Fruit fly (Drosophila melanogaster) whole organism, embryonic: ENCODE data around the gene amn.
A peak's percentile ranks its signal among the peaks of the same experiment; 100 is the strongest.

ENCODE experiments used
- Antp ChIP-seq: fragments of 200-800 bp; sonication (Bioruptor generic); optimal IDR thresholded peaks from 3 replicates; lab custom pipeline; 2016; ENCODE audit warnings: missing biosample characterization, missing genetic modification characterization
- Awh ChIP-seq: fragments of 200-800 bp; sonication (Bioruptor generic); IDR thresholded peaks from 2 replicates; pipeline ENCODE4, ENCODE4 v1.3.6; 2022; ENCODE audit warnings: missing biosample characterization, missing genetic modification characterization
- Bgb ChIP-seq: fragments of 200-800 bp; sonication (Bioruptor generic); IDR thresholded peaks from 2 replicates; pipeline ENCODE4 v1.3.6; 2022; ENCODE audit warnings: missing biosample characterization, missing genetic modification characterization; ENCODE audit not compliant: partially characterized antibody
- BtbVII ChIP-seq: fragments of 200-800 bp; sonication (Bioruptor generic); optimal IDR thresholded peaks from 3 replicates; lab custom pipeline; 2017; ENCODE audit warnings: missing biosample characterization, mild to moderate bottlenecking, missing genetic modification characterization
- CG11398 ChIP-seq: fragments of 200-800 bp; sonication (Bioruptor generic); optimal IDR thresholded peaks from 2 replicates; lab custom pipeline; 2016; ENCODE audit warnings: missing biosample characterization, missing genetic modification characterization
- CG12104 ChIP-seq: fragments of 200-800 bp; sonication (Bioruptor generic); optimal IDR thresholded peaks from 3 replicates; lab custom pipeline; 2016; ENCODE audit warnings: missing biosample characterization, missing genetic modification characterization
- CG13424 ChIP-seq: fragments of 200-800 bp; sonication (Bioruptor generic); optimal IDR thresholded peaks from 2 replicates; lab custom pipeline; 2019; ENCODE audit warnings: missing biosample characterization, mild to moderate bottlenecking, missing genetic modification characterization, moderate library complexity
- CG15514 ChIP-seq: fragments of 200-800 bp; sonication (Bioruptor generic); optimal IDR thresholded peaks from 3 replicates; lab custom pipeline; 2017; ENCODE audit warnings: missing biosample characterization, missing genetic modification characterization, mild to moderate bottlenecking, moderate library complexity, missing genetic modification reagents
- CG16815 ChIP-seq: fragments of 200-800 bp; sonication (Bioruptor generic); optimal IDR thresholded peaks from 3 replicates; lab custom pipeline; 2017; ENCODE audit warnings: missing biosample characterization, mild to moderate bottlenecking, missing genetic modification characterization
- CG1832 ChIP-seq: fragments of 200-800 bp; sonication (Bioruptor generic); optimal IDR thresholded peaks from 2 replicates; lab custom pipeline; 2017; ENCODE audit warnings: missing biosample characterization, mild to moderate bottlenecking, missing genetic modification characterization, inconsistent platforms
- CG2116 ChIP-seq: fragments of 200-800 bp; sonication (Bioruptor generic); optimal IDR thresholded peaks from 3 replicates; lab custom pipeline; 2018; ENCODE audit warnings: missing biosample characterization, mild to moderate bottlenecking, missing genetic modification characterization
- CG2199 ChIP-seq: fragments of 200-800 bp; sonication (Bioruptor generic); IDR thresholded peaks from 3 replicates; pipeline ENCODE4 v1.3.6; 2022; ENCODE audit warnings: missing biosample characterization, missing genetic modification characterization
- CG3726 ChIP-seq: fragments of 200-800 bp; sonication (Bioruptor generic); IDR thresholded peaks from 3 replicates; pipeline ENCODE4, ENCODE4 v1.3.6; 2022; ENCODE audit warnings: missing biosample characterization, missing genetic modification characterization
- CG4282 ChIP-seq: fragments of 200-800 bp; sonication (Bioruptor generic); optimal IDR thresholded peaks from 2 replicates; lab custom pipeline; 2016; ENCODE audit warnings: missing biosample characterization, missing genetic modification characterization
- CG7357 ChIP-seq: fragments of 200-800 bp; sonication (Bioruptor generic); IDR thresholded peaks from 3 replicates; pipeline ENCODE4 v1.3.6; 2022; ENCODE audit warnings: missing biosample characterization, missing genetic modification characterization
- CG8944 ChIP-seq: fragments of 200-800 bp; sonication (Bioruptor generic); optimal IDR thresholded peaks from 3 replicates; lab custom pipeline; 2016; ENCODE audit warnings: missing biosample characterization, missing genetic modification characterization
- CTCF ChIP-seq: fragments of 200-800 bp; sonication (Bioruptor generic); optimal IDR thresholded peaks from 2 replicates; lab custom pipeline; 2017; ENCODE audit warnings: missing biosample characterization, mild to moderate bottlenecking, missing genetic modification characterization, moderate library complexity
- CoRest ChIP-seq: fragments of 200-800 bp; sonication (Bioruptor generic); optimal IDR thresholded peaks from 3 replicates; lab custom pipeline; 2018; ENCODE audit warnings: missing biosample characterization, mild to moderate bottlenecking, missing genetic modification characterization, moderate library complexity
- D ChIP-seq, 2 experiments: fragments of 200-800 bp in 1 of 2; fragments of >200 bp in 1 of 2; sonication (Bioruptor generic) in 1 of 2; optimal IDR thresholded peaks; 2 replicates in 1 of 2; 3 replicates in 1 of 2; lab custom pipeline; 2017; ENCODE audit warnings: mild to moderate bottlenecking in 1 of 2, missing biosample characterization in 1 of 2, missing genetic modification characterization in 1 of 2, missing genetic modification reagents in 1 of 2
- D19B ChIP-seq: fragments of 200-800 bp; sonication (Bioruptor generic); optimal IDR thresholded peaks from 2 replicates; lab custom pipeline; 2017; ENCODE audit warnings: missing biosample characterization, mild to moderate bottlenecking, missing genetic modification characterization
- Deaf1 ChIP-seq: fragments of 200-800 bp; optimal IDR thresholded peaks from 3 replicates; lab custom pipeline; 2019; ENCODE audit warnings: missing biosample characterization, mild to moderate bottlenecking, missing genetic modification characterization, moderate library complexity
- Dek ChIP-seq: fragments of 200-800 bp; sonication (Bioruptor generic); optimal IDR thresholded peaks from 3 replicates; lab custom pipeline; 2019; ENCODE audit warnings: missing biosample characterization, mild to moderate bottlenecking, missing genetic modification characterization, moderate library complexity
- Dp ChIP-seq: fragments of 200-800 bp; sonication (Bioruptor generic); optimal IDR thresholded peaks from 2 replicates; lab custom pipeline; 2018; ENCODE audit warnings: missing biosample characterization, mild to moderate bottlenecking, missing genetic modification characterization, moderate library complexity
- Dref ChIP-seq: fragments of 200-800 bp; sonication (Bioruptor generic); IDR thresholded peaks from 2 replicates; pipeline ENCODE4 v1.3.6; 2022; ENCODE audit warnings: missing biosample characterization, missing genetic modification characterization
- Hmx ChIP-seq: fragments of 200-800 bp; sonication (Bioruptor generic); optimal IDR thresholded peaks from 2 replicates; lab custom pipeline; 2016; ENCODE audit warnings: missing biosample characterization, missing genetic modification characterization
- Lim3 ChIP-seq: fragments of 200-800 bp; sonication (Bioruptor generic); IDR thresholded peaks from 2 replicates; pipeline ENCODE4 v1.3.6; 2022; ENCODE audit warnings: missing biosample characterization, missing genetic modification characterization
- Lpt ChIP-seq: fragments of >200 bp; optimal IDR thresholded peaks from 2 replicates; lab custom pipeline; 2018; ENCODE audit warnings: missing biosample characterization, missing genetic modification characterization
- MTF-1 ChIP-seq: fragments of 200-800 bp; sonication (Bioruptor generic); optimal IDR thresholded peaks from 2 replicates; lab custom pipeline; 2018; ENCODE audit warnings: missing biosample characterization, mild to moderate bottlenecking, missing genetic modification characterization, borderline replicate concordance
- Six4 ChIP-seq: fragments of 200-800 bp; sonication (Bioruptor generic); optimal IDR thresholded peaks from 2 replicates; lab custom pipeline; 2016; ENCODE audit warnings: missing biosample characterization, missing genetic modification characterization
- Tbp ChIP-seq: fragments of >200 bp; optimal IDR thresholded peaks from 2 replicates; lab custom pipeline; 2018; ENCODE audit warnings: missing biosample characterization, missing genetic modification characterization
- Usf ChIP-seq: fragments of 200-800 bp; sonication (Bioruptor generic); optimal IDR thresholded peaks from 2 replicates; lab custom pipeline; 2017; ENCODE audit warnings: missing genotype, missing biosample characterization, missing genetic modification characterization
- cg ChIP-seq: fragments of 200-800 bp; sonication (Bioruptor generic); optimal IDR thresholded peaks from 3 replicates; lab custom pipeline; 2019; ENCODE audit warnings: missing biosample characterization, mild to moderate bottlenecking, missing genetic modification characterization, moderate library complexity
- chm ChIP-seq: fragments of 200-800 bp; sonication (Bioruptor generic); IDR thresholded peaks from 2 replicates; pipeline ENCODE4 v1.3.6; 2022; ENCODE audit warnings: missing biosample characterization, missing genetic modification characterization
- da ChIP-seq: fragments of 200-800 bp; sonication (Bioruptor generic); optimal IDR thresholded peaks from 2 replicates; lab custom pipeline; 2016; ENCODE audit warnings: missing biosample characterization, missing genetic modification characterization
- dm ChIP-seq: fragments of 200-800 bp; sonication (Bioruptor generic); optimal IDR thresholded peaks from 3 replicates; lab custom pipeline; 2016; ENCODE audit warnings: missing biosample characterization, missing genetic modification characterization
- ems ChIP-seq: fragments of 200-800 bp; sonication (Bioruptor generic); optimal IDR thresholded peaks from 3 replicates; lab custom pipeline; 2016; ENCODE audit warnings: missing biosample characterization, missing genetic modification characterization
- esg ChIP-seq: fragments of 200-800 bp; sonication (Bioruptor generic); conservative IDR thresholded peaks from 2 replicates; pipeline ENCODE4 v1.3.6; 2022; ENCODE audit warnings: missing biosample characterization, missing genetic modification characterization
- fu2 ChIP-seq: fragments of 200-800 bp; sonication (Bioruptor generic); optimal IDR thresholded peaks from 2 replicates; lab custom pipeline; 2016; ENCODE audit warnings: missing biosample characterization, missing genetic modification characterization
- insv ChIP-seq, 2 experiments: fragments of 200-800 bp; sonication (Bioruptor generic); optimal IDR thresholded peaks; 3 replicates each; lab custom pipeline; 2016 to 2018; ENCODE audit warnings: missing biosample characterization in 2 of 2, missing genetic modification characterization in 2 of 2
- ken ChIP-seq: fragments of 200-800 bp; sonication (Bioruptor generic); IDR thresholded peaks from 3 replicates; pipeline ENCODE4 v1.3.6; 2022; ENCODE audit warnings: missing biosample characterization, missing genetic modification characterization
- maf-S ChIP-seq: fragments of 200-800 bp; sonication (Bioruptor generic); optimal IDR thresholded peaks from 2 replicates; lab custom pipeline; 2016; ENCODE audit warnings: missing biosample characterization, missing genetic modification characterization
- pho ChIP-seq: fragments of 200-800 bp; sonication (Bioruptor generic); optimal IDR thresholded peaks from 2 replicates; lab custom pipeline; 2016; ENCODE audit warnings: missing biosample characterization, missing genetic modification characterization
- phol ChIP-seq: fragments of 200-800 bp; sonication (Bioruptor generic); optimal IDR thresholded peaks from 3 replicates; lab custom pipeline; 2018; ENCODE audit warnings: missing biosample characterization, mild to moderate bottlenecking, missing genetic modification characterization, moderate library complexity
- pros ChIP-seq: fragments of 200-800 bp; sonication (Bioruptor generic); optimal IDR thresholded peaks from 3 replicates; lab custom pipeline; 2019; ENCODE audit warnings: missing biosample characterization, mild to moderate bottlenecking, missing genetic modification characterization, moderate library complexity
- sd ChIP-seq: fragments of 200-800 bp; sonication (Bioruptor generic); optimal IDR thresholded peaks from 3 replicates; lab custom pipeline; 2018; ENCODE audit warnings: missing biosample characterization, mild to moderate bottlenecking, missing genetic modification characterization, moderate library complexity
- sqz ChIP-seq: fragments of 200-800 bp; sonication (Bioruptor generic); optimal IDR thresholded peaks from 3 replicates; lab custom pipeline; 2018; ENCODE audit warnings: missing biosample characterization, mild to moderate bottlenecking, missing genetic modification characterization
- sr ChIP-seq: fragments of 200-800 bp; sonication (Bioruptor generic); IDR thresholded peaks from 3 replicates; pipeline ENCODE4 v1.3.6; 2022; ENCODE audit warnings: missing biosample characterization, missing genetic modification characterization
- stc ChIP-seq: fragments of 200-800 bp; sonication (Bioruptor generic); IDR thresholded peaks from 2 replicates; pipeline ENCODE4 v1.3.6; 2022; ENCODE audit warnings: missing biosample characterization, missing genetic modification characterization
- unpg ChIP-seq: fragments of 200-800 bp; sonication (Bioruptor generic); optimal IDR thresholded peaks from 3 replicates; lab custom pipeline; 2018; ENCODE audit warnings: missing biosample characterization, mild to moderate bottlenecking, missing genetic modification characterization, moderate library complexity
- yki ChIP-seq: fragments of >200 bp; optimal IDR thresholded peaks from 3 replicates; lab custom pipeline; 2018

Gene amn

DNA sequence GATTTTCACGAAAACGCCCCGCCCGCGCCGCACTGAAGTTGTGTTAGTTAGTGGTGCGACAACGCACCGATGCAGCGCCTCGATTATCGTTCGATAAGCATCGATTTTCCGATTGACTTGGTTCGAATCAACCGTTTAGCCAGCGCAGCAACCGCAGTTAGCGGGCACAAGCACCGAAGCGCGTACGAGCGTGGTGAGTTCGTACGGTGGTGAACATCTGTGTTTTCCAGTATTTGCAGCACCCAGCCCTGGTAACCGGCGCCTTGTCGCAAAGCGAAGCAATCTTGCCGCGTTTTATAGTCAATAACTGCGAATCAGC is 37.9 kb downstream of the amn start, which contains the start of the genes pico and Nup205 (continued):
- TF ChIP-seq Dp (GFP tag; lab: Kevin White, UChicago): peak; percentile 72
- no peak for TF ChIP-seq stc (GFP tag; lab: Robert Waterston, UW)
- no peak for TF ChIP-seq CG12104 (GFP tag; lab: Kevin White, UChicago)
- peak; percentile 50 for TF ChIP-seq pho (GFP tag; lab: Kevin White, UChicago)
- peak; percentile 44 for TF ChIP-seq Antp (GFP tag; lab: Kevin White, UChicago)
- no peak for TF ChIP-seq CG7357 (GFP tag; lab: Robert Waterston, UW)
- TF ChIP-seq CG11398 (GFP tag; lab: Kevin White, UChicago): peak; percentile 23
- no peak for TF ChIP-seq CG16815 (GFP tag; lab: Kevin White, UChicago)
- TF ChIP-seq Hmx (GFP tag; lab: Kevin White, UChicago): no peak
- TF ChIP-seq Dek (tag; lab: Kevin White, UChicago): no peak
- TF ChIP-seq CG15514 (GFP tag; lab: Kevin White, UChicago): peak; percentile 94
- peak; percentile 30 for TF ChIP-seq maf-S
- TF ChIP-seq CG2116 (GFP tag; lab: Kevin White, UChicago): peak; percentile 99
- no peak for TF ChIP-seq Six4 (GFP tag; lab: Kevin White, UChicago)
- no peak for TF ChIP-seq BtbVII (GFP tag; lab: Kevin White, UChicago)
- peak; percentile 7 for TF ChIP-seq CG4282 (GFP tag; lab: Kevin White, UChicago)
- peak; percentile 46 for TF ChIP-seq CoRest
- TF ChIP-seq CG2199 (GFP tag; lab: Robert Waterston, UW): 0 out of 3 replicates have a peak, but pooled peaks have one; percentile 57
- peak; percentile 19 for TF ChIP-seq MTF-1 (GFP tag; lab: Kevin White, UChicago)
- no peak for TF ChIP-seq sqz
- TF ChIP-seq chm (GFP tag; lab: Robert Waterston, UW): peak; percentile 59
- no peak for TF ChIP-seq D19B
- peak; percentile 98 for TF ChIP-seq Dref (GFP tag; lab: Robert Waterston, UW)

DNA sequence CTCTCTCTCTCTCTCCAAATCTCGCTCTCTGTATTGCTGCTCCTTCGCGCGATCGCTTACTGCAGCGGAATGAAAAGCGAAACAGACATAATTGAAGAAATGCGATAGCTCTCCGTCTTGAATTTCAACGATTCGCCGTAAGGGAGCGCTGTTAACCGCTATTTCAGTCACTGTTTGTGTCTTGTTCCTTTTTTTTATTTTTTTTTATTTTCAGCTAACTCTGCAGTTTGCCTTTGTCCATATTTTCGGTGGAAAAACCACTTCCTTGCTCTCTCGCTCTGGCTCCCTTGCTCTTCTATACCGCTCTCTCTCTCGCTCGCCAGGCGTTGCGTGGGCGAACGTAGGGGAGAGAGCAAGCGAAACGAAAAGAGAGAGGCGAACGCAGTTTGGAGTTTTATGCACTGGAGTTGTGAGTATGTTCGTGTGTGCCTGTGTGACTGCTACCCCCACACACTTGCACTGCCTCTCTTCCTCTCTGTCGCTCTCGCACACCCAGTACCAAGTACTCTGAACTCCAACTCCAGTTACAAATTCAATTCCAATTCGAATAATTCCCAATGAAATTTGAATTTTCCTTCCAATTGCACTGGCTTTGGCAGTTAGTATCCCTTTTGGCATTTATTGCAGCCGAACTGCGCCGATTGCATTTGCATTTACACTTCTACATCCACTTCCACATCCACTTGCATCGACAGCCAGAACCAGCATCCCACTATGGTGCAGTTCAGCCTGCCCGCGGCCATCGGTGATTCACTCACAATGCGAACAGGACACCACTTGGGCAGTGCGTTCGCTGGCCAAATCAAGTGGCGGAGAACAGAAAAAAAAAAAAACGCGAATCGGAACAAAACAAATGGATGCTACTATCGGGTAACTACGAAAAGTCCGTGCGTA is 38.5 kb downstream of the amn start:
- TF ChIP-seq Tbp (GFP tag; lab: Kevin White, UChicago) (no peak), Lpt (GFP tag; lab: Kevin White, UChicago) (no peak), Deaf1 (tag; lab: Kevin White, UChicago) (peak; percentile 5), CG1832 (GFP tag; lab: Kevin White, UChicago) (peak; percentile 88), pros (GFP tag; lab: Kevin White, UChicago) (peak; percentile 80), CG8944 (GFP tag; lab: Kevin White, UChicago) (no peak), da (GFP tag; lab: Kevin White, UChicago) (no peak), insv (GFP tag; optimal IDR thresholded peaks at IDR 0.05; lab: Kevin White, UChicago) (peak; percentile 54 to 94), yki (lab: Kevin White, UChicago) (peak; percentile 57), Usf (GFP tag; lab: Kevin White, UChicago) (no peak), phol (tag; lab: Kevin White, UChicago) (no peak), CTCF (GFP tag; lab: Kevin White, UChicago) (peak; percentile 70), CG13424 (tag; lab: Kevin White, UChicago) (no peak), ken (0 out of 3 replicates have a peak, but pooled peaks have one; percentile 47), unpg (GFP tag; lab: Kevin White, UChicago) (no peak), ems (GFP tag; lab: Kevin White, UChicago) (no peak), D (optimal IDR thresholded peaks at IDR 0.05; lab: Kevin White, UChicago) (peak; percentile 21), D (GFP tag; optimal IDR thresholded peaks at IDR 0.05; lab: Kevin White, UChicago) (no peak), esg (no peak), Lim3 (GFP tag; lab: Robert Waterston, UW) (no peak), Awh (GFP tag; lab: Robert Waterston, UW) (no peak), CG3726 (no peak), dm (GFP tag; lab: Kevin White, UChicago) (no peak), cg (peak; percentile 47), sd (tag; lab: Kevin White, UChicago) (no peak), sr (GFP tag; lab: Robert Waterston, UW) (peak; percentile 96), Bgb (GFP tag; lab: Robert Waterston, UW) (no peak), fu2 (GFP tag; lab: Kevin White, UChicago) (no peak), Antp (GFP tag; lab: Kevin White, UChicago) (no peak)
